Fruit fly (Drosophila melanogaster) whole organism, prepupa: Measurements from ENCODE around the gene Nup98-96.
A peak's percentile ranks its signal among the peaks of the same experiment; 100 is the strongest.

Experiments
- CG10669 ChIP-seq: fragments of 200-800 bp; sonication (Bioruptor generic); optimal IDR thresholded peaks from 3 replicates; lab custom pipeline; 2018; ENCODE audit warnings: missing biosample characterization, mild to moderate bottlenecking, missing genetic modification characterization, moderate library complexity
- CG11762 ChIP-seq: fragments of 200-800 bp; sonication (Bioruptor generic); optimal IDR thresholded peaks from 3 replicates; lab custom pipeline; 2016; ENCODE audit warnings: missing biosample characterization, missing genetic modification characterization; ENCODE audit not compliant: insufficient read depth
- CG11902 ChIP-seq: fragments of 200-800 bp; sonication (Bioruptor generic); optimal IDR thresholded peaks from 3 replicates; lab custom pipeline; 2016; ENCODE audit warnings: missing biosample characterization, missing genetic modification characterization
- CG15336 ChIP-seq: fragments of 200-800 bp; sonication (Bioruptor generic); IDR thresholded peaks from 2 replicates; pipeline ENCODE4 v1.3.6; 2022; ENCODE audit warnings: missing biosample characterization, missing genetic modification characterization
- CG1621 ChIP-seq: fragments of 200-800 bp; sonication (Bioruptor generic); optimal IDR thresholded peaks from 3 replicates; lab custom pipeline; 2018; ENCODE audit warnings: missing biosample characterization, mild to moderate bottlenecking, missing genetic modification characterization
- CG16779 ChIP-seq: fragments of 200-800 bp; sonication (Bioruptor generic); optimal IDR thresholded peaks from 3 replicates; lab custom pipeline; 2017; ENCODE audit warnings: missing biosample characterization, mild to moderate bottlenecking, missing genetic modification characterization
- CG3032 ChIP-seq: fragments of 200-800 bp; optimal IDR thresholded peaks from 2 replicates; lab custom pipeline; 2019; ENCODE audit warnings: missing biosample characterization, mild to moderate bottlenecking, missing genetic modification characterization, moderate library complexity
- CG32006 ChIP-seq: fragments of 200-800 bp; sonication (Bioruptor generic); optimal IDR thresholded peaks from 3 replicates; lab custom pipeline; 2017; ENCODE audit warnings: missing biosample characterization, mild to moderate bottlenecking, missing genetic modification characterization
- CG3919 ChIP-seq: fragments of 200-800 bp; sonication (Bioruptor generic); optimal IDR thresholded peaks from 3 replicates; lab custom pipeline; 2016; ENCODE audit warnings: missing biosample characterization, missing genetic modification characterization
- CG8319 ChIP-seq: fragments of 200-800 bp; sonication (Bioruptor generic); optimal IDR thresholded peaks from 3 replicates; lab custom pipeline; 2016; ENCODE audit warnings: missing biosample characterization, missing genetic modification characterization
- CG8632 ChIP-seq: fragments of 200-800 bp; sonication (Bioruptor generic); optimal IDR thresholded peaks from 3 replicates; lab custom pipeline; 2016; ENCODE audit warnings: missing biosample characterization, missing genetic modification characterization
- CG9139 ChIP-seq: fragments of 200-800 bp; sonication (Bioruptor generic); optimal IDR thresholded peaks from 3 replicates; lab custom pipeline; 2017; ENCODE audit warnings: missing biosample characterization, mild to moderate bottlenecking, missing genetic modification characterization
- Eip75B ChIP-seq: fragments of 200-800 bp; sonication (Bioruptor generic); optimal IDR thresholded peaks from 3 replicates; lab custom pipeline; 2016; ENCODE audit warnings: missing biosample characterization, missing genetic modification characterization
- Eip78C ChIP-seq: fragments of 200-800 bp; sonication (Bioruptor generic); peaks from one replicate; lab custom pipeline; 2016; ENCODE audit warnings: missing biosample characterization, missing genetic modification characterization
- Eip93F ChIP-seq: fragments of 200-800 bp; sonication (Bioruptor generic); optimal IDR thresholded peaks from 2 replicates; lab custom pipeline; 2016; ENCODE audit warnings: missing biosample characterization, mild to moderate bottlenecking, missing genetic modification characterization
- Ets96B ChIP-seq: fragments of 200-800 bp; optimal IDR thresholded peaks from 2 replicates; lab custom pipeline; 2019; ENCODE audit warnings: missing biosample characterization, mild to moderate bottlenecking, missing genetic modification characterization, moderate library complexity
- Gug ChIP-seq: fragments of 200-800 bp; sonication (Bioruptor generic); IDR thresholded peaks from 2 replicates; pipeline ENCODE4 v1.3.6; 2022; ENCODE audit warnings: missing biosample characterization, missing genetic modification characterization
- Met ChIP-seq: fragments of 200-800 bp; sonication (Bioruptor generic); optimal IDR thresholded peaks from 3 replicates; lab custom pipeline; 2016; ENCODE audit warnings: missing biosample characterization, missing genetic modification characterization
- Sox15 ChIP-seq: fragments of 200-800 bp; sonication (Bioruptor generic); optimal IDR thresholded peaks from 3 replicates; lab custom pipeline; 2016; ENCODE audit warnings: missing biosample characterization, missing genetic modification characterization
- acj6 ChIP-seq: fragments of 200-800 bp; sonication (Bioruptor generic); optimal IDR thresholded peaks from 3 replicates; lab custom pipeline; 2016; ENCODE audit warnings: missing biosample characterization, missing genetic modification characterization
- fkh ChIP-seq: fragments of 200-800 bp; sonication (Bioruptor generic); optimal IDR thresholded peaks from 3 replicates; lab custom pipeline; 2017; ENCODE audit warnings: missing biosample characterization, mild to moderate bottlenecking, missing genetic modification characterization, moderate library complexity
- lz ChIP-seq: fragments of 200-800 bp; sonication (Bioruptor generic); optimal IDR thresholded peaks from 3 replicates; lab custom pipeline; 2016; ENCODE audit warnings: missing biosample characterization, missing genetic modification characterization
- net ChIP-seq: fragments of 200-800 bp; sonication (Bioruptor generic); optimal IDR thresholded peaks from 3 replicates; lab custom pipeline; 2016; ENCODE audit warnings: missing biosample characterization, missing genetic modification characterization
- pdm3 ChIP-seq: fragments of 200-800 bp; sonication (Bioruptor generic); optimal IDR thresholded peaks from 3 replicates; lab custom pipeline; 2016; ENCODE audit warnings: missing biosample characterization, missing genetic modification characterization
- spab ChIP-seq: fragments of 200-800 bp; sonication (Bioruptor generic); optimal IDR thresholded peaks from 2 replicates; lab custom pipeline; 2017; ENCODE audit warnings: missing biosample characterization, mild to moderate bottlenecking, missing genetic modification characterization, missing genetic modification reagents
- svp ChIP-seq: fragments of 200-800 bp; sonication (Bioruptor generic); peaks from one replicate; lab custom pipeline; 2016; ENCODE audit warnings: missing biosample characterization, missing genetic modification characterization
- topi ChIP-seq: fragments of 200-800 bp; sonication (Bioruptor generic); optimal IDR thresholded peaks from 3 replicates; lab custom pipeline; 2016; ENCODE audit warnings: missing biosample characterization, missing genetic modification characterization
- vri ChIP-seq: fragments of 200-800 bp; sonication (Bioruptor generic); optimal IDR thresholded peaks from 3 replicates; lab custom pipeline; 2016; ENCODE audit warnings: missing biosample characterization, mild to moderate bottlenecking, missing genetic modification characterization

Gene Nup98-96

DNA sequence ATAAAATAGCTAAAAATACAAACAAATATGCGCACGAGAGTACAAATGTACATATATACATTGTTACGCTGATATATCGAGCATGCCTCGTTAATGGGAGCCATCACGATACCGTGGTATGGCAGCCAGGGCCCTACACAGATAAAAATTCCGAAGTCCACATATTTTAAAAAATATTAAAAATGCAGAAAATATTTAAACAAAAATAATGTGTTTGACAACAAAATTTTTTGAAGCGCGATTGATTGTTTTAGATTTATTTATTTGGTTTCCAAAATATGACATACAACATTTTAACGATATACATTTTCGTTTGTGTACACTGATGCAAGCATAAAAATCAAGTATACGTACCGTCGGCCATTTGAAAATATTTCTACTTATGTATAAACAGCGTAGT lies 54.7 kb downstream of the Nup98-96 start (continued):
- peak; percentile 43 for TF ChIP-seq Sox15 (GFP tag; lab: Kevin White, UChicago)
- TF ChIP-seq fkh (GFP tag; lab: Kevin White, UChicago): peak; percentile 54
- peak; percentile 54 for TF ChIP-seq CG3032 (tag; lab: Kevin White, UChicago)
- peak; percentile 74 for TF ChIP-seq pdm3 (GFP tag; lab: Kevin White, UChicago)
- peak; percentile 67 for TF ChIP-seq Eip75B
- peak; percentile 63 for TF ChIP-seq acj6 (GFP tag; lab: Kevin White, UChicago)
- TF ChIP-seq CG3919 (GFP tag; lab: Kevin White, UChicago): peak; percentile 65
- TF ChIP-seq CG10669 (GFP tag; lab: Kevin White, UChicago): peak; percentile 55
- no peak for TF ChIP-seq CG9139 (GFP tag; lab: Kevin White, UChicago)
- TF ChIP-seq CG16779 (tag; lab: Kevin White, UChicago): peak; percentile 4
- peak; percentile 33 for TF ChIP-seq CG11902 (GFP tag; lab: Kevin White, UChicago)
- peak; percentile 53 for TF ChIP-seq CG8632
- peak; percentile 43 for TF ChIP-seq CG8319 (GFP tag; lab: Kevin White, UChicago)
- peak; percentile 84 for TF ChIP-seq CG32006 (GFP tag; lab: Kevin White, UChicago)
- TF ChIP-seq CG15336: peak; percentile 85
- peak; percentile 59 for TF ChIP-seq lz (GFP tag; lab: Kevin White, UChicago)
- peak; percentile 5 for TF ChIP-seq CG11762 (GFP tag; lab: Kevin White, UChicago)

DNA sequence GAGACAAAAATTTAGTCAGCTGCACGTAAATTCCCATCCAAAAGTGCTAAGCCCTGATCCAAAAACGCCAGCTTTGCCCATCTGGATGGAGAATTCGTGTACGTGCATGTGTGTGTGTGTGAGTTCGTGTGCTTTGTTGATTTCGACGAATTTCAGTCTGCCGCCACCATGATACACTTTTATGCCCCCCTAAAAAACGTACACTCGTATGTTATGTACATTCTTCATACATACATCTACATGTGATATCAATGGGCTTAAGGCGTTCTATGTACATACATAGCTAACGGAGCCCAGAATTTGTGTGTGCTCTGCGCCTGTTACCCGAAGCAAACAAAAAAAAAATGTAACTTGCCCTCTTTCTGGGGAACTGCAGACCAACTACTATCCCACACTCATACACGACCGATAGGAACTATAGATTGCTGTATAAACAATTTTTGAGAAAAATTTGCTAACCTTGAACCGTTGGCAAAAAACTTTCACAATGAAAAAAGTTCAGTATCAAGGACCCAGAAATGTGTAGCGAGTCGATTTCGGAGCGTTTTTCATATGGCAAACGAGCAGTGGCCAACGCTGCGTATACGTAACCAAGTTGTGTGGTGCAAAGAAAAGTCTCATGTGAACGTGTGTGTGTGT lies 55.6 kb downstream of the Nup98-96 start:
- TF ChIP-seq CG1621 (tag; lab: Kevin White, UChicago): no peak
- TF ChIP-seq vri (GFP tag; lab: Kevin White, UChicago): peak; percentile 44
- no peak for TF ChIP-seq Ets96B (tag; lab: Kevin White, UChicago)
- TF ChIP-seq fkh (GFP tag; lab: Kevin White, UChicago): peak; percentile 92
- TF ChIP-seq spab: no peak
- peak; percentile 42 for TF ChIP-seq Eip78C
- TF ChIP-seq Met: no peak
- TF ChIP-seq svp (GFP tag; lab: Kevin White, UChicago): peak; percentile 74
- TF ChIP-seq CG8632: no peak
- TF ChIP-seq CG32006 (GFP tag; lab: Kevin White, UChicago): no peak
- TF ChIP-seq topi (GFP tag; lab: Kevin White, UChicago): no peak

DNA sequence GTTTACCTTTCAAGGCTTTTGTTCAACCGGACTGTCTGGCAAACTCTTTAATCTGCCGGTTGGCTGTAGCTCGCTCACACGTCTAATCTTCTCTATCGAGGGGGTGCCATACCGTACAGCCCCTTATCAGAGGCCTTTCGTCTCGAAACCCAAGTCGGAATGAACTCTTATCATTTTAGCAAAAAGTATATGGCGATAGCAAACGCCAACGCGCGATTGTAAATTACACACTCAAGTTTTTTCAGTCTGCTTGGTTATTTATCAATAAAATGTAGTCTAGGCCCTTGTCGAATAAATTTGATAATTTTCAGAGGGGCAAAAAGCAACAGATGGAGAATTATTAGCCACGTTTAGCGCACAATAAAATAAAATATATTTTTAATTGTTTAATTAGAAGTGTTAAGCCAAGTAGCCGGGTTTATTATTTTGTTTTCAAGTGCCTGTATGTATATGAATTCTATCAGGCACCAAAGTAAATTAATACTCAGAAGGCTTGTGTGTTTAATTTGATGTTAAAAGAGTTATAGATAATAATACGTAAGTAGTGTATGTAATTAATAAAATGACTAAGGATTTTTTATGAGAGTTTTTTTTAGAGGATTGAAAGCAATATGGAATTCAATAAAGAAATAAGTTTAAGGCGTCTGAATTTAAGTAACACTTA lies 56.4 kb downstream of the Nup98-96 start:
- TF ChIP-seq Gug (GFP tag; lab: Robert Waterston, UW): no peak
- peak; percentile 83 for TF ChIP-seq svp (GFP tag; lab: Kevin White, UChicago)
- peak; percentile 75 for TF ChIP-seq Eip93F
- TF ChIP-seq Eip78C: peak; percentile 1
- no peak for TF ChIP-seq net
- TF ChIP-seq lz (GFP tag; lab: Kevin White, UChicago): no peak
- peak; percentile 72 for TF ChIP-seq vri (GFP tag; lab: Kevin White, UChicago)
- no peak for TF ChIP-seq CG1621 (tag; lab: Kevin White, UChicago)
- TF ChIP-seq fkh (GFP tag; lab: Kevin White, UChicago): peak; percentile 34
